Fruit fly (Drosophila melanogaster): ENCODE measurements around the gene CG34303.

DNA sequence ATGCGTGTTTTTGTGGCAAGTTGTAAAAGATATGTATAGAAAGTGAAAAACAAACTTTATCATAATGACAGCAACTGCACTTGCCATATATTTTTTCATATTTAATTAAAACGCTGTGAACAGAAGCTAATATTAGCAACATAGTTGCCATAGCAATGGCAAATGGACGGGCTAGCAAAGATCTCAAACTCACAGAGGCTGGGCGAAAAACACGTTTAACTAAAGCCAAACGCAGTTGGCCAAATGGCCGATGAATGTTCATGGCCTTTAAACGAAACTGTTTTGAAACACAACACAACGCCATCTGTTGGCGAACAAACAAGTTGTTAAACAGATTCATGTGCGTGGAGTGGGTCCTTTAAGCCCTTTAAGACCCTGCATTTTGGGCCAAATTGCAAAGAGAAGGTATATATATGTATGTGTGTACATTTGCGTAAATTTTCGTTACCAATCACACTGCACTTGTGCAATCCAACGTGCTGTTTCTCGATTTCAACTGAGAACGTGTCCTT lies 3.2 kb downstream of the CG34303 start:
- TF ChIP-seq Vsx2 (GFP tag; optimal IDR thresholded peaks at IDR 0.05; ENCODE audit: partially characterized antibody) (no peak), lola (GFP tag; optimal IDR thresholded peaks at IDR 0.05) (no peak), brk (GFP tag; optimal IDR thresholded peaks at IDR 0.05) (no peak), Sp1 (GFP tag; optimal IDR thresholded peaks at IDR 0.05) (no peak), h (GFP tag; optimal IDR thresholded peaks at IDR 0.05) (no peak), foxo (GFP tag; optimal IDR thresholded peaks at IDR 0.05) (no peak), fru (GFP tag; optimal IDR thresholded peaks at IDR 0.05) (no peak), sage (GFP tag; optimal IDR thresholded peaks at IDR 0.05) (no peak), dsf (GFP tag; optimal IDR thresholded peaks at IDR 0.05; ENCODE audit: borderline replicate concordance) (no peak), Dfd (GFP tag; optimal IDR thresholded peaks at IDR 0.05) (no peak), sv (GFP tag; optimal IDR thresholded peaks at IDR 0.05) (no peak), psq (GFP tag; optimal IDR thresholded peaks at IDR 0.05) (no peak), Rel (GFP tag; optimal IDR thresholded peaks at IDR 0.05) (no peak), Rel (tag; optimal IDR thresholded peaks at IDR 0.05) (no peak)
